Fruit fly (Drosophila melanogaster) whole organism, embryonic: ENCODE results near the gene RpL37A.

ENCODE experiments used
- Abd-B ChIP-seq: fragments of 200-800 bp; sonication (Bioruptor generic); optimal IDR thresholded peaks from 2 replicates; lab custom pipeline; 2018; ENCODE audit warnings: missing biosample characterization, mild to moderate bottlenecking, missing genetic modification characterization, moderate library complexity
- Antp ChIP-seq: fragments of 200-800 bp; sonication (Bioruptor generic); optimal IDR thresholded peaks from 3 replicates; lab custom pipeline; 2016; ENCODE audit warnings: missing biosample characterization, missing genetic modification characterization
- Atf6 ChIP-seq: fragments of 200-800 bp; sonication (Bioruptor generic); IDR thresholded peaks from 2 replicates; pipeline ENCODE4 v1.3.6; 2022; ENCODE audit warnings: missing biosample characterization, missing genetic modification characterization
- Awh ChIP-seq: fragments of 200-800 bp; sonication (Bioruptor generic); IDR thresholded peaks from 2 replicates; pipeline ENCODE4, ENCODE4 v1.3.6; 2022; ENCODE audit warnings: missing biosample characterization, missing genetic modification characterization
- Blimp-1 ChIP-seq: fragments of 200-800 bp; sonication (Bioruptor generic); optimal IDR thresholded peaks from 3 replicates; lab custom pipeline; 2018; ENCODE audit warnings: missing biosample characterization, missing genetic modification characterization, mild to moderate bottlenecking, moderate library complexity, missing genetic modification reagents
- Bteb2 ChIP-seq: fragments of 200-800 bp; sonication (Bioruptor generic); optimal IDR thresholded peaks from 2 replicates; lab custom pipeline; 2016; ENCODE audit warnings: missing biosample characterization, missing genetic modification characterization
- C15 ChIP-seq: fragments of 200-800 bp; sonication (Bioruptor generic); IDR thresholded peaks from 3 replicates; pipeline ENCODE4 v1.3.6; 2022; ENCODE audit warnings: missing biosample characterization, missing genetic modification characterization
- CG10979 ChIP-seq: fragments of 200-800 bp; sonication (Bioruptor generic); optimal IDR thresholded peaks from 2 replicates; lab custom pipeline; 2018; ENCODE audit warnings: missing biosample characterization, mild to moderate bottlenecking, missing genetic modification characterization, moderate library complexity
- CG11560 ChIP-seq: fragments of 200-800 bp; sonication (Bioruptor generic); IDR thresholded peaks from 3 replicates; pipeline ENCODE4 v1.3.6; 2022; ENCODE audit warnings: missing biosample characterization, missing genetic modification characterization
- CG12391 ChIP-seq: fragments of 200-800 bp; sonication (Bioruptor generic); optimal IDR thresholded peaks from 3 replicates; lab custom pipeline; 2018; ENCODE audit warnings: missing biosample characterization, mild to moderate bottlenecking, missing genetic modification characterization, moderate library complexity
- CG12942 ChIP-seq: fragments of 200-800 bp; sonication (Bioruptor generic); optimal IDR thresholded peaks from 3 replicates; lab custom pipeline; 2016; ENCODE audit warnings: missing biosample characterization, missing genetic modification characterization
- CG13296 ChIP-seq: fragments of 200-800 bp; sonication (Bioruptor generic); optimal IDR thresholded peaks from 3 replicates; lab custom pipeline; 2018; ENCODE audit warnings: missing biosample characterization, mild to moderate bottlenecking, missing genetic modification characterization
- CG17359 ChIP-seq: fragments of 200-800 bp; sonication (Bioruptor generic); optimal IDR thresholded peaks from 3 replicates; lab custom pipeline; 2018; ENCODE audit warnings: missing biosample characterization, mild to moderate bottlenecking, missing genetic modification characterization, moderate library complexity
- CG2129 ChIP-seq: fragments of 200-800 bp; sonication (Bioruptor generic); IDR thresholded peaks from 2 replicates; pipeline ENCODE4 v1.3.6; 2022; ENCODE audit warnings: missing biosample characterization, missing genetic modification characterization; ENCODE audit not compliant: partially characterized antibody
- CG2889 ChIP-seq: fragments of 200-800 bp; sonication (Bioruptor generic); IDR thresholded peaks from 3 replicates; pipeline ENCODE4 v1.3.6; 2022; ENCODE audit warnings: missing biosample characterization, missing genetic modification characterization
- CG31224 ChIP-seq: fragments of 200-800 bp; sonication (Bioruptor generic); IDR thresholded peaks from 2 replicates; pipeline ENCODE4 v1.3.6; 2022; ENCODE audit warnings: missing biosample characterization, missing genetic modification characterization
- CG6254 ChIP-seq: fragments of 200-800 bp; sonication (Bioruptor generic); optimal IDR thresholded peaks from 3 replicates; lab custom pipeline; 2017; ENCODE audit warnings: mild to moderate bottlenecking, missing biosample characterization, missing genetic modification reagents, missing genetic modification characterization
- CG6689 ChIP-seq: fragments of 200-800 bp; sonication (Bioruptor generic); IDR thresholded peaks from 2 replicates; pipeline ENCODE4 v1.3.6; 2022; ENCODE audit warnings: missing biosample characterization, missing genetic modification characterization
- CG8281 ChIP-seq: fragments of 200-800 bp; sonication (Bioruptor generic); optimal IDR thresholded peaks from 2 replicates; lab custom pipeline; 2018; ENCODE audit warnings: missing biosample characterization, mild to moderate bottlenecking, missing genetic modification characterization, moderate library complexity
- CG9876 ChIP-seq: fragments of 200-800 bp; sonication (Bioruptor generic); optimal IDR thresholded peaks from 2 replicates; lab custom pipeline; 2016; ENCODE audit warnings: missing biosample characterization, missing genetic modification characterization
- CG9932 ChIP-seq: fragments of 200-800 bp; sonication (Bioruptor generic); IDR thresholded peaks from 2 replicates; pipeline ENCODE4 v1.3.6; 2022; ENCODE audit warnings: missing biosample characterization, missing genetic modification characterization
- D19B ChIP-seq: fragments of 200-800 bp; sonication (Bioruptor generic); optimal IDR thresholded peaks from 2 replicates; lab custom pipeline; 2017; ENCODE audit warnings: missing biosample characterization, mild to moderate bottlenecking, missing genetic modification characterization
- E2f2 ChIP-seq: fragments of 200-800 bp; sonication (Bioruptor generic); IDR thresholded peaks from 2 replicates; pipeline ENCODE4 v1.3.6; 2022; ENCODE audit warnings: missing biosample characterization, missing genetic modification characterization
- Elba2 ChIP-seq: fragments of 200-800 bp; sonication (Bioruptor generic); optimal IDR thresholded peaks from 3 replicates; lab custom pipeline; 2016; ENCODE audit warnings: missing biosample characterization, missing genetic modification characterization
- H15 ChIP-seq: fragments of 200-800 bp; sonication (Bioruptor generic); IDR thresholded peaks from 3 replicates; pipeline ENCODE4 v1.3.6; 2022; ENCODE audit warnings: missing biosample characterization, missing genetic modification characterization
- Hmr ChIP-seq: fragments of 200-800 bp; sonication (Bioruptor generic); optimal IDR thresholded peaks from 3 replicates; lab custom pipeline; 2017; ENCODE audit warnings: mild to moderate bottlenecking, missing biosample characterization, missing genetic modification reagents, missing genetic modification characterization
- NFAT ChIP-seq: fragments of 200-800 bp; sonication (Bioruptor generic); IDR thresholded peaks from 2 replicates; pipeline ENCODE4 v1.3.6; 2022; ENCODE audit warnings: missing biosample characterization, missing genetic modification characterization
- Nf-YB ChIP-seq: fragments of 200-800 bp; sonication (Bioruptor generic); optimal IDR thresholded peaks from 3 replicates; lab custom pipeline; 2019; ENCODE audit warnings: missing biosample characterization, mild to moderate bottlenecking, missing genetic modification characterization, moderate library complexity
- NfI ChIP-seq: fragments of 200-800 bp; sonication (Bioruptor generic); optimal IDR thresholded peaks from 3 replicates; lab custom pipeline; 2018; ENCODE audit warnings: missing biosample characterization, mild to moderate bottlenecking, missing genetic modification characterization, moderate library complexity
- Poxn ChIP-seq: fragments of 200-800 bp; sonication (Bioruptor generic); IDR thresholded peaks from 2 replicates; pipeline ENCODE4 v1.3.6; 2022; ENCODE audit warnings: missing biosample characterization, missing genetic modification characterization
- Ptx1 ChIP-seq: fragments of 200-800 bp; sonication (Bioruptor generic); IDR thresholded peaks from 2 replicates; pipeline ENCODE4 v1.3.6; 2022; ENCODE audit warnings: missing biosample characterization, missing genetic modification characterization
- Taf1 ChIP-seq: fragments of 200-800 bp; sonication (Bioruptor generic); IDR thresholded peaks from 2 replicates; pipeline ENCODE4 v1.3.6; 2022; ENCODE audit warnings: missing biosample characterization, missing genetic modification characterization
- Tbp ChIP-seq: fragments of >200 bp; optimal IDR thresholded peaks from 2 replicates; lab custom pipeline; 2018; ENCODE audit warnings: missing biosample characterization, missing genetic modification characterization
- az2 ChIP-seq: fragments of 200-800 bp; sonication (Bioruptor generic); optimal IDR thresholded peaks from 3 replicates; lab custom pipeline; 2016; ENCODE audit warnings: missing biosample characterization, missing genetic modification characterization
- caup ChIP-seq: fragments of 200-800 bp; sonication (Bioruptor generic); optimal IDR thresholded peaks from 3 replicates; lab custom pipeline; 2017; ENCODE audit warnings: missing biosample characterization, mild to moderate bottlenecking, missing genetic modification characterization, moderate library complexity; ENCODE audit not compliant: severe bottlenecking
- dimm ChIP-seq: fragments of 200-800 bp; sonication (Bioruptor generic); IDR thresholded peaks from 2 replicates; pipeline ENCODE4 v1.3.6; 2022; ENCODE audit warnings: missing biosample characterization, missing genetic modification characterization
- dm ChIP-seq: fragments of 200-800 bp; sonication (Bioruptor generic); optimal IDR thresholded peaks from 3 replicates; lab custom pipeline; 2016; ENCODE audit warnings: missing biosample characterization, missing genetic modification characterization
- emc ChIP-seq: fragments of 200-800 bp; sonication (Bioruptor generic); optimal IDR thresholded peaks from 2 replicates; lab custom pipeline; 2016; ENCODE audit warnings: missing biosample characterization, missing genetic modification characterization
- esg ChIP-seq: fragments of 200-800 bp; sonication (Bioruptor generic); conservative IDR thresholded peaks from 2 replicates; pipeline ENCODE4 v1.3.6; 2022; ENCODE audit warnings: missing biosample characterization, missing genetic modification characterization
- gcm ChIP-seq: fragments of 200-800 bp; sonication (Bioruptor generic); optimal IDR thresholded peaks from 2 replicates; lab custom pipeline; 2019; ENCODE audit warnings: missing biosample characterization, mild to moderate bottlenecking, missing genetic modification characterization, moderate library complexity
- gro ChIP-seq: fragments of 200-800 bp; sonication (Bioruptor generic); optimal IDR thresholded peaks from 2 replicates; lab custom pipeline; 2016; ENCODE audit warnings: missing biosample characterization, missing genetic modification characterization
- hth ChIP-seq: fragments of >200 bp; optimal IDR thresholded peaks from 2 replicates; lab custom pipeline; 2017; ENCODE audit warnings: inconsistent platforms
- lbe ChIP-seq: fragments of 200-800 bp; sonication (Bioruptor generic); optimal IDR thresholded peaks from 2 replicates; lab custom pipeline; 2016; ENCODE audit warnings: missing biosample characterization, mild to moderate bottlenecking, missing genetic modification characterization
- nom ChIP-seq: fragments of 200-800 bp; sonication (Bioruptor generic); optimal IDR thresholded peaks from 2 replicates; lab custom pipeline; 2017; ENCODE audit warnings: missing biosample characterization, missing genetic modification characterization, mild to moderate bottlenecking, moderate library complexity, missing genetic modification reagents
- prd ChIP-seq, 3 experiments: fragments of >200 bp in 2 of 3; fragments of 200-800 bp in 1 of 3; sonication (Bioruptor generic) in 1 of 3; optimal IDR thresholded peaks in 2 of 3; IDR thresholded peaks in 1 of 3; 2 replicates in 2 of 3; 3 replicates in 1 of 3; pipeline versions ENCODE4 v1.3.6 to Lab custom; 2017 to 2022; ENCODE audit warnings: missing biosample characterization in 1 of 3, missing genetic modification characterization in 1 of 3
- pzg ChIP-seq: fragments of 200-800 bp; sonication (Bioruptor generic); optimal IDR thresholded peaks from 3 replicates; lab custom pipeline; 2018; ENCODE audit warnings: missing biosample characterization, mild to moderate bottlenecking, missing genetic modification characterization, moderate library complexity
- ro ChIP-seq: fragments of 200-800 bp; sonication (Bioruptor generic); IDR thresholded peaks from 2 replicates; pipeline ENCODE4 v1.3.6; 2022; ENCODE audit warnings: missing biosample characterization, missing genetic modification characterization
- sr ChIP-seq: fragments of 200-800 bp; sonication (Bioruptor generic); IDR thresholded peaks from 3 replicates; pipeline ENCODE4 v1.3.6; 2022; ENCODE audit warnings: missing biosample characterization, missing genetic modification characterization
- tio ChIP-seq: fragments of 200-800 bp; sonication (Bioruptor generic); optimal IDR thresholded peaks from 2 replicates; lab custom pipeline; 2017; ENCODE audit warnings: missing biosample characterization, missing genetic modification characterization, inconsistent platforms
- usp ChIP-seq: fragments of >200 bp; optimal IDR thresholded peaks from 2 replicates; lab custom pipeline; 2017; ENCODE audit warnings: missing biosample characterization, missing genetic modification characterization

Gene RpL37A

DNA sequence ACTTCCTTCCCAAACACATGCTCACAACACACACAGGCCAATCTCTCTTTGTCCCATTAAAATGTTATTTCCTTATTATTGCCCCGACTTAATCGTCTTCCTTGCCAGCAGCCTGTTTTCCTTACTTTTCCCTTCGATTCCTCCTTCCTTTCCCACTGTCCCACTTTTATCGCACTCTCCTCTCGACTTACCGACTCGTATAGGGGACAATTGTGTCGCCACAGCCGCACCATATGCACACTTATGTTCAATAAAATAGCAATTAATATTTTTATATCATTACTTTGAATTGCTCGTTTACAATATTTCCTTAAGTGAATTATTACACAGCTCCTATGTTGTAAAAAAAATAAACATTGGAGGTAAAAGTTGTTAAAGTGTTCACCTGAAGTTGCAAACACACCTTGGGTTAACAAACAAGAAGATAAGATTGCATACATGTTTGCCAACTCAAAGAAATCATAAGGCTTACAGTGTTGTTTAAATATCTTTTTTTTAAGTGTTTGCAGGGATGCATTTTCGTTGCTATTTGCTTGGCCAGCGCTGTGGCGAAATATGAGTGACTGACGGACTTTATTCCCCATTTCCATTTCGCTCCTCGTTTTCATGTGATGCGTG is 16.3 kb downstream of the RpL37A start (continued):
- TF ChIP-seq dm (GFP tag; lab: Kevin White, UChicago), result peak; percentile 21
- peak; percentile 79 for TF ChIP-seq NfI (GFP tag; lab: Kevin White, UChicago)
- no peak for TF ChIP-seq Taf1
- peak; percentile 76; the same call in 1 of the 2 replicates for TF ChIP-seq Atf6 (GFP tag; lab: Robert Waterston, UW)
- peak; percentile 59 for TF ChIP-seq CG12942
- TF ChIP-seq hth (lab: Kevin White, UChicago), result no peak
- TF ChIP-seq esg (GFP tag; lab: Robert Waterston, UW), result peak; percentile 53; the same call in 1 of the 2 replicates
- no peak for TF ChIP-seq CG11560
- TF ChIP-seq CG2129, result no peak
- peak; percentile 87 for TF ChIP-seq CG17359 (tag; lab: Kevin White, UChicago)
- TF ChIP-seq E2f2 (GFP tag; lab: Robert Waterston, UW), result peak; percentile 50
- TF ChIP-seq sr (GFP tag; lab: Robert Waterston, UW), result no peak
- peak; percentile 78 for TF ChIP-seq az2 (GFP tag; lab: Kevin White, UChicago)
- TF ChIP-seq NFAT (GFP tag; lab: Robert Waterston, UW), result no peak
- TF ChIP-seq Antp (GFP tag; lab: Kevin White, UChicago), result peak; percentile 60
- no peak for TF ChIP-seq C15 (GFP tag; lab: Robert Waterston, UW)
- peak; percentile 25 for TF ChIP-seq CG9876 (GFP tag; lab: Kevin White, UChicago)
- TF ChIP-seq pzg (GFP tag; lab: Kevin White, UChicago), result no peak
- no peak for TF ChIP-seq usp
- TF ChIP-seq Elba2 (GFP tag; lab: Kevin White, UChicago), result no peak
- peak; percentile 50 for TF ChIP-seq lbe (GFP tag; lab: Kevin White, UChicago)
- TF ChIP-seq CG2889 (GFP tag; lab: Robert Waterston, UW), result 0 out of 3 replicates have a peak, but pooled peaks have one; percentile 17
- TF ChIP-seq D19B (GFP tag; lab: Kevin White, UChicago), result peak; percentile 46
- peak; percentile 56; the same call in 2 of the 3 replicates for TF ChIP-seq H15
- TF ChIP-seq CG8281, result peak; percentile 67
- peak; percentile 82 for TF ChIP-seq CG12391 (tag; lab: Kevin White, UChicago)
- TF ChIP-seq caup, result peak; percentile 66
- peak; percentile 47 for TF ChIP-seq CG9932 (GFP tag; lab: Robert Waterston, UW)
- peak; percentile 85 for TF ChIP-seq CG13296 (GFP tag; lab: Kevin White, UChicago)
- TF ChIP-seq emc (GFP tag; lab: Kevin White, UChicago), result peak; percentile 46
- peak; percentile 65; the same call in 1 of the 2 replicates for TF ChIP-seq Awh (GFP tag; lab: Robert Waterston, UW)
- peak; percentile 78 for TF ChIP-seq Hmr (GFP tag; lab: Kevin White, UChicago)
- TF ChIP-seq dimm (GFP tag; lab: Robert Waterston, UW), result 0 out of 2 replicates have a peak, but pooled peaks have one; percentile 17
- no peak for TF ChIP-seq prd (optimal IDR thresholded peaks at IDR 0.05; lab: Kevin White, UChicago)
- peak; percentile 65 for TF ChIP-seq prd (GFP tag; IDR thresholded peaks at IDR 0.05; lab: Robert Waterston, UW)
- TF ChIP-seq gro (GFP tag; lab: Kevin White, UChicago), result peak; percentile 72
- no peak for TF ChIP-seq Tbp (GFP tag; lab: Kevin White, UChicago)
- peak; percentile 79 for TF ChIP-seq CG10979 (tag; lab: Kevin White, UChicago)
- TF ChIP-seq Bteb2 (GFP tag; lab: Kevin White, UChicago), result peak; percentile 53
- TF ChIP-seq gcm (GFP tag; lab: Kevin White, UChicago), result peak; percentile 83
- peak; percentile 76 for TF ChIP-seq CG6254 (GFP tag; lab: Kevin White, UChicago)
- TF ChIP-seq ro (GFP tag; lab: Robert Waterston, UW), result no peak
- no peak for TF ChIP-seq CG31224 (GFP tag; lab: Robert Waterston, UW)
- TF ChIP-seq Poxn, result no peak
- peak; percentile 87 for TF ChIP-seq tio (GFP tag; lab: Kevin White, UChicago)
- peak; percentile 75 for TF ChIP-seq Blimp-1
- TF ChIP-seq CG6689 (GFP tag; lab: Robert Waterston, UW), result peak; percentile 73
- TF ChIP-seq Nf-YB (GFP tag; lab: Kevin White, UChicago), result peak; percentile 66
- TF ChIP-seq nom, result peak; percentile 84
- TF ChIP-seq Abd-B, result peak; percentile 61
- peak; percentile 72 for TF ChIP-seq Ptx1 (GFP tag; lab: Robert Waterston, UW)
